Worm (Caenorhabditis elegans): ENCODE results near the gene srh-187.

Gene srh-187

DNA sequence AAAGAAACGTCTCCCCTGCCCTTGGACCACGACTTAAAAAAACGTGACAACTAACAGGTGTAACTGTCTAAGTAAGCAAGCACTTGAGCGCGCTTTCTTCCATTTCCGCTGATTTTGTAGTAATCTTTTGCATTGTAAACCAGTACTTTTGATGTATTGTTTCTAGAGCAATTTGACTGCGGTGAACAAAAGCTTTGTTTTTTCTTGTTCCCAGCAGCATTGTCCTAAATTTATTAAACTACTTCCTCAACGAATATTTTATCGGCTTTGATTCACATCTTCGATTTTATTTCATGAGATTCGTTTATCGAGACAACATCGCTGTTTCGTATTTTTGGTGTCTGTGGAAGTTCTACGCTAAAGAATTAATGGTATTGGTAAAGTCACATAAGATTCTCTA lies 51.0 kb downstream of the srh-187 start, which contains the start of gene C13A2.1:
Gene C13A2.1, plus strand, starts transcription at position 301 of the 400 bp plus-strand sequence.
- TF ChIP-seq nhr-23 (tag; optimal IDR thresholded peaks at IDR 0.05) (no peak), elt-1 (tag; optimal IDR thresholded peaks at IDR 0.05) (peak; percentile 6)
